Worm (Caenorhabditis elegans) whole organism, L3 larva: ENCODE results near the gene D2024.5.

Experiments used
- ZK546.5 ChIP-seq: sonication (generic microtip); optimal IDR thresholded peaks from 2 replicates; lab custom pipeline; 2017; ENCODE audit warnings: missing biosample characterization, missing genetic modification characterization
- egl-27 ChIP-seq: sonication (generic microtip); optimal IDR thresholded peaks from 4 replicates; lab custom pipeline; 2017; ENCODE audit warnings: missing biosample characterization, missing genetic modification reagents, missing genetic modification characterization
- elt-2 ChIP-seq: sonication (generic microtip); optimal IDR thresholded peaks from 2 replicates; lab custom pipeline; 2016; ENCODE audit warnings: missing genetic modification reagents, mild to moderate bottlenecking, missing genetic modification characterization, missing compliant biosample characterization
- fkh-10 ChIP-seq: sonication (generic microtip); optimal IDR thresholded peaks from 2 replicates; lab custom pipeline; 2017; ENCODE audit warnings: missing biosample characterization, missing genetic modification reagents, missing genetic modification characterization
- lin-39 ChIP-seq: fragments of 150-350 bp; optimal IDR thresholded peaks from 2 replicates; lab custom pipeline; 2018; ENCODE audit warnings: missing biosample characterization, missing genetic modification reagents, missing genetic modification characterization
- lsy-12 ChIP-seq: sonication (generic microtip); optimal IDR thresholded peaks from 2 replicates; lab custom pipeline; 2016; ENCODE audit warnings: mild to moderate bottlenecking, missing genetic modification characterization, missing compliant biosample characterization
- mdl-1 ChIP-seq: fragments of 150-350 bp; optimal IDR thresholded peaks from 2 replicates; lab custom pipeline; 2014; ENCODE audit warnings: missing biosample characterization, missing genetic modification characterization
- sea-2 ChIP-seq: fragments of 150-350 bp; sonication (generic microtip); optimal IDR thresholded peaks from 4 replicates; lab custom pipeline; 2014; ENCODE audit warnings: missing biosample characterization, missing genetic modification reagents, missing genetic modification characterization
- skn-1 ChIP-seq: fragments of 150-350 bp; optimal IDR thresholded peaks from 2 replicates; lab custom pipeline; 2014; ENCODE audit warnings: missing biosample characterization, missing genetic modification characterization
- unc-62 ChIP-seq: fragments of 150-350 bp; sonication (generic microtip); optimal IDR thresholded peaks from 4 replicates; lab custom pipeline; 2014; ENCODE audit warnings: missing biosample characterization, missing genetic modification reagents, missing genetic modification characterization
- ztf-11 ChIP-seq: fragments of 150-350 bp; optimal IDR thresholded peaks from 2 replicates; lab custom pipeline; 2014; ENCODE audit warnings: missing biosample characterization, missing genetic modification characterization

- TF ChIP-seq egl-27 (tag; lab: Kevin White, UChicago) (no peak), sea-2 (no peak), ZK546.5 (tag; lab: Kevin White, UChicago) (no peak), lsy-12 (tag; lab: Kevin White, UChicago) (no peak), ztf-11 (tag; lab: Kevin White, UChicago) (no peak), fkh-10 (no peak), lin-39 (tag; lab: Kevin White, UChicago) (no peak), elt-2 (tag; lab: Kevin White, UChicago) (peak; percentile 63), skn-1 (tag; lab: Kevin White, UChicago) (no peak), mdl-1 (tag; lab: Kevin White, UChicago) (no peak), unc-62 (GFP tag; lab: Kevin White, UChicago) (no peak)
These were observed 9.6 kb upstream of the D2024.5 start, which contains the start of gene elo-3 for ce11 chrIV:7237668-7238214.
